Worm (Caenorhabditis elegans) whole organism, L4 larva: ENCODE measurements around the gene T24A6.20.

Experiments
- daf-12 ChIP-seq: fragments of 150-350 bp; optimal IDR thresholded peaks from 2 replicates; lab custom pipeline; 2014; ENCODE audit warnings: missing biosample characterization, missing genetic modification reagents, missing genetic modification characterization
- jun-1 ChIP-seq: fragments of 150-350 bp; optimal IDR thresholded peaks from 2 replicates; lab custom pipeline; 2014; ENCODE audit warnings: missing biosample characterization, missing genetic modification reagents, missing genetic modification characterization
- madf-5 ChIP-seq, 2 experiments: fragments of 200-800 bp; sonication (Bioruptor generic); IDR thresholded peaks; 2 replicates each; pipeline ENCODE4 v1.3.6; 2022; ENCODE audit warnings: missing compliant biosample characterization in 2 of 2, missing genetic modification characterization in 2 of 2
- nhr-11 ChIP-seq: fragments of 150-350 bp; optimal IDR thresholded peaks from 2 replicates; lab custom pipeline; 2014; ENCODE audit warnings: missing biosample characterization, missing genetic modification characterization
- nhr-28 ChIP-seq: fragments of 150-350 bp; optimal IDR thresholded peaks from 2 replicates; lab custom pipeline; 2014; ENCODE audit warnings: missing biosample characterization, missing genetic modification characterization
- skn-1 ChIP-seq: fragments of 150-350 bp; optimal IDR thresholded peaks from 2 replicates; lab custom pipeline; 2014; ENCODE audit warnings: missing biosample characterization, missing genetic modification characterization
- spr-1 ChIP-seq: sonication (generic microtip); optimal IDR thresholded peaks from 2 replicates; lab custom pipeline; 2016; ENCODE audit warnings: mild to moderate bottlenecking, missing genetic modification characterization, missing compliant biosample characterization
- unc-130 ChIP-seq: sonication (generic microtip); optimal IDR thresholded peaks from 2 replicates; lab custom pipeline; 2016; ENCODE audit warnings: missing genetic modification reagents, missing genetic modification characterization, missing compliant biosample characterization
- zag-1 ChIP-seq: fragments of 150-350 bp; optimal IDR thresholded peaks from 2 replicates; lab custom pipeline; 2014; ENCODE audit warnings: missing biosample characterization, missing genetic modification characterization

DNA sequence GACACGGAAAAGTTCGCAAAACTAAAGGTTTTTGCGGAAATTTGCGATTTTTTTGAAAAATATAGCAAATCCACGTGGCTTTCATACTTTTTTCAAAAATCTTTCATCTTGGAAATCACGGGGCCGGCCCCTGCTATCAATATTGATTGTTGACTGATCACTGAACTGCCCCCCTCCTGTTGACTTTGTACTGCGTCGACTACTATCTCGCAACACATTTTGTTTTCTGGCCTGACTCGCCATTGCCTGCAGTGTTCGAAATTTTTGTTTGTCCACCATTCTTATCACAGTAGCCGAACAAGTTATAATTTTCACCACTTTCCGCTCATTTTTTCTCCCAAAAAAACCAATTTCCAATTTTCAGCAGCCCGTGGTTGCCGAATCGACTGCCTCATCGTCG is 28.1 kb downstream of the T24A6.20 start:
- no peak for TF ChIP-seq daf-12 (tag; lab: Kevin White, UChicago)
- TF ChIP-seq jun-1 (tag; lab: Kevin White, UChicago): no peak
- TF ChIP-seq nhr-28 (tag; lab: Kevin White, UChicago): peak; percentile 20
- TF ChIP-seq nhr-11 (tag; lab: Kevin White, UChicago): no peak
- TF ChIP-seq madf-5 (GFP tag; IDR thresholded peaks at IDR 0.05; lab: Robert Waterston, UW): no peak
- TF ChIP-seq spr-1 (tag; lab: Kevin White, UChicago): no peak
- no peak for TF ChIP-seq skn-1 (tag; lab: Kevin White, UChicago)
- TF ChIP-seq zag-1: no peak
- no peak for TF ChIP-seq unc-130 (GFP tag; lab: Kevin White, UChicago)
